Worm (Caenorhabditis elegans) whole organism, L3 larva: ENCODE measurements around the gene Y38E10A.3.

Experiments used
- daf-12 ChIP-seq: fragments of 150-350 bp; optimal IDR thresholded peaks from 2 replicates; lab custom pipeline; 2014; ENCODE audit warnings: missing biosample characterization, missing genetic modification reagents, missing genetic modification characterization
- elt-2 ChIP-seq: sonication (generic microtip); optimal IDR thresholded peaks from 2 replicates; lab custom pipeline; 2016; ENCODE audit warnings: missing genetic modification reagents, mild to moderate bottlenecking, missing genetic modification characterization, missing compliant biosample characterization
- lin-39 ChIP-seq: fragments of 150-350 bp; optimal IDR thresholded peaks from 2 replicates; lab custom pipeline; 2018; ENCODE audit warnings: missing biosample characterization, missing genetic modification reagents, missing genetic modification characterization
- nhr-11 ChIP-seq: fragments of 150-350 bp; optimal IDR thresholded peaks from 2 replicates; lab custom pipeline; 2014; ENCODE audit warnings: missing biosample characterization, missing genetic modification characterization
- nhr-43 ChIP-seq: sonication (generic microtip); optimal IDR thresholded peaks from 2 replicates; lab custom pipeline; 2016; ENCODE audit warnings: mild to moderate bottlenecking, missing genetic modification characterization, missing compliant biosample characterization; ENCODE audit not compliant: poor library complexity, severe bottlenecking
- snpc-4 ChIP-seq: fragments of 150-350 bp; optimal IDR thresholded peaks from 2 replicates; lab custom pipeline; 2014; ENCODE audit warnings: missing biosample characterization, missing genetic modification characterization
- ztf-11 ChIP-seq: fragments of 150-350 bp; optimal IDR thresholded peaks from 2 replicates; lab custom pipeline; 2014; ENCODE audit warnings: missing biosample characterization, missing genetic modification characterization

DNA sequence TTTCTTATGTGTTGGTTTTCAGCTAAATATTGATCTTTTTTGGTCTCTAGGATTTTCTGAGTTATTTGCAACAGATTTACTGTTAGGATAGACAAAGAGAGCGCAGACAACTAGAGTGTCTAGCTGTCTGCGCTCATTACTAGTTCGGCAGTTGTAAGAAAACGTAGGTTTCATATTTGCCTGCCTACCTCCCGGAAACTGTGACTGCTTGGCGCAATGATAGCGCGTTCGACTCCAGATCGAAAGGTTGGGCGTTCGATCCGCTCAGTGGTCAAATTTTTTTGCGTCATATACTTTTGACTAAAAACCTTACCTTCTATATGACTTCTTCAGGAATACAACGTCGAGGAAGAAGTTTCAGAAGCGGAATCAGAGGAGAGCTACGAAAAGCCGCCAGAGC lies 35.2 kb downstream of the Y38E10A.3 start:
- no peak for TF ChIP-seq elt-2 (tag; lab: Kevin White, UChicago)
- no peak for TF ChIP-seq nhr-43 (tag; lab: Kevin White, UChicago)
- TF ChIP-seq nhr-11 (tag; lab: Kevin White, UChicago) = no peak
- TF ChIP-seq ztf-11 (tag; lab: Kevin White, UChicago) = no peak
- TF ChIP-seq lin-39 (tag; lab: Kevin White, UChicago) = no peak
- TF ChIP-seq snpc-4 (tag; lab: Kevin White, UChicago) = no peak
- TF ChIP-seq daf-12 (tag; lab: Kevin White, UChicago) = no peak
